Worm (Caenorhabditis elegans) whole organism, young adult: ENCODE data around the gene scl-21.

Source experiments
- B0019.2 ChIP-seq: fragments of 200-800 bp; sonication (Bioruptor generic); conservative IDR thresholded peaks from 2 replicates; pipeline ENCODE4 v1.3.6; 2022; ENCODE audit warnings: missing genetic modification reagents, missing genetic modification characterization, missing compliant biosample characterization
- B0035.1 ChIP-seq: sonication (generic microtip); optimal IDR thresholded peaks from 2 replicates; lab custom pipeline; 2016; ENCODE audit warnings: missing genetic modification characterization, mild to moderate bottlenecking, missing compliant biosample characterization, missing genotype, missing genetic modification reagents
- B0261.1 ChIP-seq: sonication (generic microtip); optimal IDR thresholded peaks from 2 replicates; lab custom pipeline; 2016; ENCODE audit warnings: mild to moderate bottlenecking, missing genetic modification characterization, moderate library complexity, missing compliant biosample characterization
- C17E4.6 ChIP-seq: fragments of 200-800 bp; sonication (Bioruptor generic); IDR thresholded peaks from 2 replicates; pipeline ENCODE4 v1.3.6; 2022; ENCODE audit warnings: missing genetic modification reagents, missing genetic modification characterization, missing compliant biosample characterization
- D2030.7 ChIP-seq: fragments of 200-800 bp; sonication (Bioruptor generic); IDR thresholded peaks from 2 replicates; pipeline ENCODE4 v1.3.6; 2022; ENCODE audit warnings: missing genetic modification reagents, missing genetic modification characterization, missing compliant biosample characterization
- F23B12.7 ChIP-seq: sonication (generic microtip); optimal IDR thresholded peaks from 2 replicates; lab custom pipeline; 2017; ENCODE audit warnings: missing genetic modification characterization, mild to moderate bottlenecking, missing compliant biosample characterization, antibody characterized with exemption, moderate library complexity; ENCODE audit not compliant: insufficient read depth
- F57A8.1 ChIP-seq: fragments of 200-800 bp; sonication (Bioruptor generic); optimal IDR thresholded peaks from 2 replicates; lab custom pipeline; 2018; ENCODE audit warnings: mild to moderate bottlenecking, missing genetic modification characterization, moderate library complexity, missing compliant biosample characterization
- F57C9.4 ChIP-seq: sonication (generic microtip); optimal IDR thresholded peaks from 2 replicates; lab custom pipeline; 2017; ENCODE audit warnings: mild to moderate bottlenecking, missing genetic modification characterization, missing compliant biosample characterization
- Y67H2A.10 ChIP-seq: fragments of 200-800 bp; sonication (Bioruptor generic); conservative IDR thresholded peaks from 2 replicates; pipeline ENCODE4 v1.3.6; 2022; ENCODE audit warnings: missing genetic modification reagents, missing genetic modification characterization, missing compliant biosample characterization
- bed-2 ChIP-seq: fragments of 200-800 bp; sonication (Bioruptor generic); IDR thresholded peaks from 2 replicates; pipeline ENCODE4 v1.3.6; 2022; ENCODE audit warnings: missing genetic modification reagents, missing genetic modification characterization, missing compliant biosample characterization
- ceh-27 ChIP-seq: fragments of 200-800 bp; sonication (Bioruptor generic); optimal IDR thresholded peaks from 2 replicates; lab custom pipeline; 2018; ENCODE audit warnings: mild to moderate bottlenecking, missing genetic modification characterization, moderate library complexity, missing compliant biosample characterization
- ceh-40 ChIP-seq: fragments of 200-800 bp; sonication (Bioruptor generic); IDR thresholded peaks from 2 replicates; pipeline ENCODE4 v1.3.6; 2022; ENCODE audit warnings: missing genetic modification characterization, missing compliant biosample characterization
- ceh-79 ChIP-seq: sonication (generic microtip); optimal IDR thresholded peaks from 2 replicates; lab custom pipeline; 2017; ENCODE audit warnings: mild to moderate bottlenecking, missing genetic modification characterization, missing compliant biosample characterization
- dpl-1 ChIP-seq: fragments of 150-350 bp; optimal IDR thresholded peaks from 2 replicates; lab custom pipeline; 2014; ENCODE audit warnings: missing biosample characterization, missing genetic modification reagents, missing genetic modification characterization
- efl-1 ChIP-seq: fragments of 150-350 bp; optimal IDR thresholded peaks from 2 replicates; lab custom pipeline; 2014; ENCODE audit warnings: missing biosample characterization, missing genetic modification reagents, missing genetic modification characterization
- egrh-3 ChIP-seq: fragments of 200-800 bp; sonication (Bioruptor generic); IDR thresholded peaks from 2 replicates; pipeline ENCODE4 v1.3.6; 2022; ENCODE audit warnings: missing genetic modification reagents, missing genetic modification characterization, missing compliant biosample characterization
- gei-17 ChIP-seq: fragments of 200-800 bp; sonication (Bioruptor generic); optimal IDR thresholded peaks from 2 replicates; lab custom pipeline; 2018; ENCODE audit warnings: mild to moderate bottlenecking, missing genetic modification characterization, missing compliant biosample characterization
- hlh-26 ChIP-seq: fragments of 200-800 bp; sonication (Bioruptor generic); conservative IDR thresholded peaks from 2 replicates; pipeline ENCODE4 v1.3.6; 2022; ENCODE audit warnings: missing genetic modification reagents, missing genetic modification characterization, missing compliant biosample characterization
- hmg-1.2 ChIP-seq: fragments of 200-800 bp; sonication (Bioruptor generic); IDR thresholded peaks from 2 replicates; pipeline ENCODE4 v1.3.6; 2022; ENCODE audit warnings: missing genetic modification reagents, missing genetic modification characterization, missing compliant biosample characterization
- hmg-20 ChIP-seq: fragments of 200-800 bp; sonication (Bioruptor generic); IDR thresholded peaks from 2 replicates; pipeline ENCODE4 v1.3.6; 2022; ENCODE audit warnings: missing genetic modification reagents, missing genetic modification characterization, missing compliant biosample characterization
- let-607 ChIP-seq, 2 experiments: fragments of 200-800 bp in 1 of 2; sonication (Bioruptor generic) in 1 of 2; sonication (generic microtip) in 1 of 2; optimal IDR thresholded peaks; 2 replicates each; lab custom pipeline; 2016 to 2018; ENCODE audit warnings: mild to moderate bottlenecking in 2 of 2, missing compliant biosample characterization in 2 of 2, missing genetic modification characterization in 2 of 2, moderate library complexity in 2 of 2, missing genotype in 1 of 2
- lin-26 ChIP-seq: fragments of 200-800 bp; sonication (Bioruptor generic); IDR thresholded peaks from 2 replicates; pipeline ENCODE4 v1.3.6; 2022; ENCODE audit warnings: missing genetic modification reagents, missing genetic modification characterization, missing compliant biosample characterization
- lin-35 ChIP-seq, 3 experiments: fragments of 150-350 bp in 2 of 3; sonication (generic microtip) in 1 of 3; optimal IDR thresholded peaks; 2 replicates each; lab custom pipeline; 2014 to 2018; ENCODE audit warnings: missing biosample characterization in 3 of 3, missing genetic modification characterization in 3 of 3, missing genetic modification reagents in 3 of 3
- lsl-1 ChIP-seq: fragments of 200-800 bp; sonication (Bioruptor generic); optimal IDR thresholded peaks from 2 replicates; lab custom pipeline; 2018; ENCODE audit warnings: mild to moderate bottlenecking, missing genetic modification characterization, moderate library complexity, missing compliant biosample characterization
- madf-3 ChIP-seq: fragments of 200-800 bp; sonication (Bioruptor generic); IDR thresholded peaks from 2 replicates; pipeline ENCODE4 v1.3.6; 2022; ENCODE audit warnings: missing genetic modification reagents, missing genetic modification characterization, missing compliant biosample characterization
- madf-8 ChIP-seq: fragments of 200-800 bp; sonication (Bioruptor generic); conservative IDR thresholded peaks from 2 replicates; pipeline ENCODE4 v1.3.6; 2022; ENCODE audit warnings: missing genetic modification reagents, missing genetic modification characterization, missing compliant biosample characterization
- repo-1 ChIP-seq: sonication (generic microtip); optimal IDR thresholded peaks from 2 replicates; lab custom pipeline; 2017; ENCODE audit warnings: mild to moderate bottlenecking, missing genetic modification characterization, missing compliant biosample characterization
- rpc-1 ChIP-seq, 2 experiments: fragments of 150-350 bp in 1 of 2; sonication (generic microtip) in 1 of 2; optimal IDR thresholded peaks; 2 replicates each; lab custom pipeline; 2014 to 2018; ENCODE audit warnings: missing biosample characterization in 1 of 2, missing genetic modification characterization in 1 of 2, missing genetic modification reagents in 1 of 2, missing genotype in 1 of 2
- sea-2 ChIP-seq: fragments of 200-800 bp; sonication (Bioruptor generic); IDR thresholded peaks from 2 replicates; pipeline ENCODE4 v1.3.6; 2022; ENCODE audit warnings: missing genetic modification characterization, missing compliant biosample characterization
- tbp1 ChIP-seq: fragments of 200-800 bp; sonication (Bioruptor generic); optimal IDR thresholded peaks from 2 replicates; lab custom pipeline; 2018; ENCODE audit warnings: mild to moderate bottlenecking, missing genetic modification characterization, missing compliant biosample characterization
- tlf-1 ChIP-seq: fragments of 200-800 bp; sonication (Bioruptor generic); optimal IDR thresholded peaks from 2 replicates; lab custom pipeline; 2018; ENCODE audit warnings: mild to moderate bottlenecking, missing genetic modification characterization, missing compliant biosample characterization
- xnd-1 ChIP-seq: sonication (generic microtip); optimal IDR thresholded peaks from 2 replicates; lab custom pipeline; 2016; ENCODE audit warnings: missing genotype, missing genetic modification reagents, missing genetic modification characterization, missing compliant biosample characterization
- zfh-2 ChIP-seq: fragments of 200-800 bp; sonication (Bioruptor generic); conservative IDR thresholded peaks from 2 replicates; pipeline ENCODE4 v1.3.6; 2022; ENCODE audit warnings: missing genetic modification reagents, missing genetic modification characterization, missing compliant biosample characterization
- ztf-25 ChIP-seq: fragments of 200-800 bp; sonication (Bioruptor generic); IDR thresholded peaks from 2 replicates; pipeline ENCODE4 v1.3.6; 2022; ENCODE audit warnings: missing genetic modification reagents, missing genetic modification characterization, missing compliant biosample characterization
- ztf-28 ChIP-seq: fragments of 200-800 bp; sonication (Bioruptor generic); IDR thresholded peaks from 2 replicates; pipeline ENCODE4 v1.3.6; 2022; ENCODE audit warnings: missing genetic modification reagents, missing genetic modification characterization, missing compliant biosample characterization

The scl-21 gene

DNA sequence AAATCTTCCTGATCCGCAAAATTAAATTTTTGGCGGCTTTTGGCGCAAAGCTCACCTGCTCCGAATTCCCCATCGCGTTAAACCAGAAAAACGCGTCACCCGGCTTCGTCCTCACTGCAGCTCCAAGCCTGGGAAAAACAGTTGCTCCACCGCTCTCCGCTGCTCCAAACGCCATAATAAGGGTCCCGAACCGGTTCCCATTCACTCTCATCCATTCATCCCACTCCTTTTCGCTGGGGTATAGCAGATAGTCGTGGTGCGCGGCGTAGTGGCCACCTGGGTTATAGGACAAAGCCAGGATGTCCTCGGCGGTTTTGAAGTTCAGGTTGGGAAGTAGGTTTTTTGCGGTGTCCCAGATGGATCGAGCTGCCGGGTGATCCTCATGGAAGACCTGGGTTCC is 15.4 kb upstream of the scl-21 start:
- TF ChIP-seq ztf-25 (GFP tag; lab: Robert Waterston, UW): no peak
- TF ChIP-seq zfh-2: peak; percentile 72; the same call in 1 of the 2 replicates

DNA sequence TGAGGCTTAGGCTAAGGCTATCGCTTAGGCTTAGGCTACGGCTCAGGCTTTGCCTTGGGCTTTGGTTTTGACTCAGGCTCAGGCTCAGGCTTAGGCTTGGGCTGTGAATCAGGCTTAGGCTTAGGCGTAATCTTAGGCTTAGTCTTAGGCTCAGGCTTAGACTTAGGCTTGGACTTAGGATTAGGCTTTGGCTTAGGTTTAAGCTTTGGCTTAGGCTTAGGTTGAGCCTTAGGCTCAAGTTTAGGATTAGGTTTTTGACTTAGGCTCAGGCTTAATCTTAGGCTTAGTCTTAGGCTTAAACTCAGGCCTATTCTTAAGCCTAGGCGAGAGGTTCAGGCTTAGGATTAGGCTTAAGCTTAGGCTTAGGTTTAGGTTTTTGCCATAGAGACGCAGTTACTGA is 14.9 kb upstream of the scl-21 start:
- no peak for TF ChIP-seq efl-1

DNA sequence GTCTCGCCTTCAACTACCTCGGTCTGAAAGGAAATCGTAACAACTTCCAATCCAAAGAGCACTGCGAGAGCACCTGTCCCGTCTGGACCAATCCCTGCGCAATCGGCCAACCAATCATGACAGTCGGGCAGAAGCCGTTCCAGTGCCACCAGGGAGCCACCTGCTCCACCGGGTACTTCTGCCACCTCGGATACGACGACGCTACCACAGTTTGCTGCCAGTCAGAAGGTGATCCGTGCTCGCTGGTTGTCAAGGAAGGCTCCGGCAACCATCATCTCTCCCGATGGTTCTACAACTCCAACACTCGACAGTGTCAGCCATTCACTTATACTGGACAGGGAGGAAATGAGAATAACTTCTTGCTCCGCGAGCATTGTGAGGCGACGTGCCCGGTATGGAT is 13.6 kb upstream of the scl-21 start:
- TF ChIP-seq F57C9.4 (tag; lab: Kevin White, UChicago): no peak
- peak; percentile 80 for TF ChIP-seq zfh-2
- TF ChIP-seq egrh-3 (GFP tag; lab: Robert Waterston, UW): peak; percentile 56; the same call in 1 of the 2 replicates
- TF ChIP-seq, all 124 proteins: peak for 2

DNA sequence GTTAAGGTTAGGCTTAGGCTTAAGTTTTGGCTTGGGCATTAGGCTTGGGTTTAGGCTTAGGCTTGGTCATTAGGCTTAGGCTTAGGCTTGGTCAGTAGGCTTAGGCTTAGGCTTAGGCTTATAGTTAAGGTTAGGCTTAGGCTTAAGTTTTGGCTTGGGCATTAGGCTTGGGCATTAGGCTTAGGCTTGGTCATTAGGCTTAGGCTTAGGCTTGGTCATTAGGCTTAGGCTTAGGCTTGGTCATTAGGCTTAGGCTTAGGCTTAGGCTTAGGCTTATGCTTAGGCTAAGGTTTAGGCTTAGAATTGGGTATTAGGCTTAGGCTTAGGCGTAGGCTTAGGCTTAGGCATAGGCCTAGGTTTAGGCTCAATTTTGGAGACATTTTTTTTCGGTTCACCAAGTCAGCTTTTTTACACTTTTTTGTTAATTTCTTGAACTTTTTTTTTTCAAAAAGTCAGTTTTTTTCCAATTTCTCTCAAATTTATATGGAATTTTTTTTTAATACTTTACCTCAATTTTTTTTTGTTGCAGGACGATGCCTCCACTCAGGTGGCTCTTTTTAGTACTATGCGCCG is 7.2 kb upstream of the scl-21 start, which contains the start of gene Y43F8B.3:
Gene Y43F8B.3, plus strand, starts transcription at position 523 of the 573 bp plus-strand sequence.
- TF ChIP-seq hlh-26 (no peak), madf-3 (GFP tag; lab: Robert Waterston, UW) (0 out of 2 replicates have a peak, but pooled peaks have one; percentile 36), lin-26 (GFP tag; lab: Robert Waterston, UW) (peak; percentile 54; the same call in 1 of the 2 replicates)

DNA sequence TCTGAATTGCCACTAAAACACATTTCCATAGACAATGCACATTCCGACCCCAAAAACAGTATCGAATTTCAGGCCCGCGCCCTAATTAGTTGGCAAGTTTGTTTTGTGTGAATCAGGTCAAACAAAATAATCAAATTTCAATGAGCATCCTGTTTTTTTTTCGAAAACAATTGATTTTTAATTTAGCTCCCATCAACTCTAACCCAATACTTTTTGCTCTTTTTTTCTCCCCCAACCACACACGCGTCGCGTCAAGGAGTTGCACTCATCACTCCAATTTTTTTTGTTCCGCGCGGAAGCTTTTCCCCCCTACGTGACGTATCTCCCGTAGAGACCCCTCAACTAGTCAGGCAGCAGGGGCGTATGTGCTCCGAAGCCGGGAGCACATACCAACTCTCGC is 5.9 kb upstream of the scl-21 start:
- TF ChIP-seq repo-1 (tag; lab: Kevin White, UChicago) (no peak), B0019.2 (GFP tag; lab: Robert Waterston, UW) (no peak), ceh-40 (GFP tag; lab: Robert Waterston, UW) (no peak), F57C9.4 (tag; lab: Kevin White, UChicago) (no peak), gei-17 (GFP tag; lab: Kevin White, UChicago) (no peak), Y67H2A.10 (GFP tag; lab: Robert Waterston, UW) (no peak)

DNA sequence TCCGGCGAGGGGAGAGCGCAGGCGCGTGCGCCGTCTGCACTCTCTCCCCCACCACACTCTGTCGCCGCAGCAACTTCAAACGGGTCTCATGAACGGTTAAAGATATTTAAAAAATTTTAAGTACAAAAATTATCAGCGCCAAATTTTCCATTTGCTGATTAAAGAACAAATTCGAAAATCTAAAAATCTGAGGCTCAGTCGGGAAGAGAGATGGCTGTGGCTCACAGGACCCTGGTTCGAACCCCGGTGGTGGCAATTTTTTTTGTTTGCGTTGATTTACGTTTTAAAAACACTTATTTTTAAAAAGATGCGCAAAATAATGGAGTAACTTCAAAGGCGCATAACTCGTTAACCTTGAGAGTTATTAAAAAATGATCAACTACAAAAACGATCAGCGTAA is 1.6 kb upstream of the scl-21 start:
- no peak for TF ChIP-seq let-607 (tag; optimal IDR thresholded peaks at IDR 0.05; lab: Kevin White, UChicago)
- TF ChIP-seq B0035.1 (tag; lab: Kevin White, UChicago): no peak
- no peak for TF ChIP-seq ceh-79 (tag; lab: Kevin White, UChicago)
- TF ChIP-seq rpc-1 (optimal IDR thresholded peaks at IDR 0.05; lab: Kevin White, UChicago): peak; percentile 30
- TF ChIP-seq rpc-1 (tag; optimal IDR thresholded peaks at IDR 0.05; lab: Kevin White, UChicago): peak; percentile 65
- TF ChIP-seq B0261.1: peak; percentile 46
- peak; percentile 36; the same call in 1 of the 2 replicates for TF ChIP-seq hmg-1.2
- TF ChIP-seq tbp1 (GFP tag; lab: Kevin White, UChicago): peak; percentile 69
- no peak for TF ChIP-seq madf-8 (GFP tag; lab: Robert Waterston, UW)

DNA sequence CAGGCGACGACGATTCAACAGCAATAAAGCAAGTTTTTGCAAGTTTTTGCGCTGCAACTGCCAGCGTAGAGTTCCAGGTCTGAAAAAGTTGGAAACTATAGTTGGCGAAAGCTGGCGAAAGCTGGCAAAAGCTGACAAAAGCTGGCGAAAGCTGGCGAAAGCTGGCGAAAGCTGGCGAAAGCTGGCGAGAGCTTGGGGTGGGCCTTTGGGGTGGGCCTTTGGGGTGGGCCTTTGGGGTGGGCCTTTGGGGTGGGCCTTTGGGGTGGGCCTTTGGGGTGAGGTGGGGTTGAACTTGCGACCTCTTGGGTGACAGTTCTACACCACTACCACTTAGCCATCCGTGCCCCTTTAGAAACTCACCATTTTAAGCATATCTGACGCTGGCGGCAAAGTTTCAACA is 342 bp downstream of the scl-21 start:
- no peak for TF ChIP-seq F57A8.1 (GFP tag; lab: Kevin White, UChicago)
- no peak for TF ChIP-seq ceh-27 (GFP tag; lab: Kevin White, UChicago)
- no peak for TF ChIP-seq hlh-26
- no peak for TF ChIP-seq xnd-1 (tag; lab: Kevin White, UChicago)
- TF ChIP-seq dpl-1: no peak
- 0 out of 2 replicates have a peak, but pooled peaks have one; percentile 36 for TF ChIP-seq ztf-28 (GFP tag; lab: Robert Waterston, UW)
- no peak for TF ChIP-seq C17E4.6 (GFP tag; lab: Robert Waterston, UW)
- no peak for TF ChIP-seq F23B12.7 (tag; lab: Kevin White, UChicago)
- no peak for TF ChIP-seq hmg-20
- no peak for TF ChIP-seq gei-17 (GFP tag; lab: Kevin White, UChicago)
- TF ChIP-seq lsl-1: no peak
- no peak for TF ChIP-seq sea-2 (GFP tag; lab: Robert Waterston, UW)
- TF ChIP-seq bed-2 (GFP tag; lab: Robert Waterston, UW): no peak
- TF ChIP-seq tlf-1 (GFP tag; lab: Kevin White, UChicago): no peak
- no peak for TF ChIP-seq rpc-1 (optimal IDR thresholded peaks at IDR 0.05; lab: Kevin White, UChicago)
- TF ChIP-seq rpc-1 (tag; optimal IDR thresholded peaks at IDR 0.05; lab: Kevin White, UChicago): peak; percentile 22
- no peak for TF ChIP-seq B0261.1
- no peak for TF ChIP-seq B0019.2 (GFP tag; lab: Robert Waterston, UW)
- no peak for TF ChIP-seq lin-35 (GFP tag; optimal IDR thresholded peaks at IDR 0.05; lab: Kevin White, UChicago)
- no peak for TF ChIP-seq D2030.7
